Worm (Caenorhabditis elegans) whole organism, L1 larva: ENCODE measurements around the gene hmg-1.1.

Experiments
- C04F5.9 ChIP-seq: sonication (generic microtip); optimal IDR thresholded peaks from 2 replicates; lab custom pipeline; 2016; ENCODE audit warnings: missing genetic modification characterization, missing compliant biosample characterization
- C16A3.4 ChIP-seq: fragments of 150-350 bp; optimal IDR thresholded peaks from 2 replicates; lab custom pipeline; 2014; ENCODE audit warnings: missing biosample characterization, missing genetic modification characterization
- F16B12.6 ChIP-seq: fragments of 150-350 bp; optimal IDR thresholded peaks from 2 replicates; lab custom pipeline; 2014; ENCODE audit warnings: missing biosample characterization, missing genetic modification characterization
- ceh-63 ChIP-seq: fragments of 200-800 bp; sonication (Bioruptor generic); optimal IDR thresholded peaks from 2 replicates; lab custom pipeline; 2018; ENCODE audit warnings: mild to moderate bottlenecking, missing genetic modification characterization, missing compliant biosample characterization
- ceh-8 ChIP-seq: fragments of 200-800 bp; sonication (Bioruptor generic); optimal IDR thresholded peaks from 2 replicates; lab custom pipeline; 2018; ENCODE audit warnings: mild to moderate bottlenecking, missing genetic modification characterization, moderate library complexity, missing compliant biosample characterization
- ceh-82 ChIP-seq, 3 experiments: fragments of 150-350 bp in 1 of 3; sonication (generic microtip) in 2 of 3; optimal IDR thresholded peaks; 2 replicates each; lab custom pipeline; 2014 to 2017; ENCODE audit warnings: missing biosample characterization in 3 of 3, missing genetic modification characterization in 3 of 3
- ceh-90 ChIP-seq: sonication (generic microtip); optimal IDR thresholded peaks from 2 replicates; lab custom pipeline; 2016; ENCODE audit warnings: missing genetic modification characterization, missing compliant biosample characterization
- dpl-1 ChIP-seq, 3 experiments: fragments of 150-350 bp in 2 of 3; sonication (generic microtip) in 1 of 3; optimal IDR thresholded peaks; 2 replicates each; lab custom pipeline; 2014 to 2017; ENCODE audit warnings: missing biosample characterization in 3 of 3, missing genetic modification characterization in 3 of 3, missing genetic modification reagents in 3 of 3
- dsc-1 ChIP-seq: sonication (generic microtip); optimal IDR thresholded peaks from 2 replicates; lab custom pipeline; 2016; ENCODE audit warnings: mild to moderate bottlenecking, missing genetic modification characterization, missing compliant biosample characterization
- efl-1 ChIP-seq, 4 experiments: fragments of 150-350 bp; optimal IDR thresholded peaks in 3 of 4; peaks in 1 of 4; 1 replicate in 1 of 4; 2 replicates in 3 of 4; lab custom pipeline; 2014; ENCODE audit warnings: missing biosample characterization in 2 of 4, missing genetic modification characterization in 2 of 4, missing genetic modification reagents in 2 of 4
- efl-3 ChIP-seq: fragments of 200-800 bp; sonication (Bioruptor generic); optimal IDR thresholded peaks from 2 replicates; lab custom pipeline; 2018; ENCODE audit warnings: mild to moderate bottlenecking, missing genetic modification characterization, missing compliant biosample characterization
- fkh-10 ChIP-seq: sonication (generic microtip); optimal IDR thresholded peaks from 2 replicates; lab custom pipeline; 2017; ENCODE audit warnings: missing biosample characterization, missing genetic modification reagents, missing genetic modification characterization
- fkh-4 ChIP-seq: sonication (generic microtip); optimal IDR thresholded peaks from 2 replicates; lab custom pipeline; 2016; ENCODE audit warnings: missing compliant biosample characterization, missing genetic modification characterization, borderline replicate concordance
- hlh-4 ChIP-seq: sonication (generic microtip); optimal IDR thresholded peaks from 2 replicates; lab custom pipeline; 2016; ENCODE audit warnings: mild to moderate bottlenecking, missing genetic modification characterization, missing compliant biosample characterization
- hpl-2 ChIP-seq: fragments of 150-350 bp; optimal IDR thresholded peaks from 2 replicates; lab custom pipeline; 2014; ENCODE audit warnings: missing biosample characterization, missing genetic modification reagents, missing genetic modification characterization
- lin-13 ChIP-seq: fragments of 150-350 bp; optimal IDR thresholded peaks from 2 replicates; lab custom pipeline; 2014; ENCODE audit warnings: missing biosample characterization, missing genetic modification reagents, missing genetic modification characterization
- lin-15B ChIP-seq: fragments of 150-350 bp; sonication (generic microtip); optimal IDR thresholded peaks from 3 replicates; lab custom pipeline; 2014; ENCODE audit warnings: missing biosample characterization, missing genetic modification characterization
- lin-35 ChIP-seq, 2 experiments: fragments of 150-350 bp; optimal IDR thresholded peaks; 2 replicates each; lab custom pipeline; 2014; ENCODE audit warnings: missing biosample characterization in 2 of 2, missing genetic modification characterization in 2 of 2, missing genetic modification reagents in 2 of 2
- mdl-1 ChIP-seq, 2 experiments: fragments of 150-350 bp; optimal IDR thresholded peaks; 2 replicates each; lab custom pipeline; 2014 to 2017; ENCODE audit warnings: missing biosample characterization in 2 of 2, missing genetic modification characterization in 2 of 2, inconsistent platforms in 1 of 2
- mef-2 ChIP-seq: fragments of 150-350 bp; optimal IDR thresholded peaks from 2 replicates; lab custom pipeline; 2014; ENCODE audit warnings: missing biosample characterization, missing genetic modification characterization
- nhr-19 ChIP-seq: fragments of 200-800 bp; sonication (Bioruptor generic); conservative IDR thresholded peaks from 2 replicates; pipeline ENCODE4 v1.3.6; 2022; ENCODE audit warnings: missing genetic modification characterization, missing compliant biosample characterization
- nhr-28 ChIP-seq: fragments of 150-350 bp; optimal IDR thresholded peaks from 2 replicates; lab custom pipeline; 2014; ENCODE audit warnings: missing biosample characterization, missing genetic modification characterization
- nhr-76 ChIP-seq: sonication (generic microtip); optimal IDR thresholded peaks from 2 replicates; lab custom pipeline; 2017; ENCODE audit warnings: missing biosample characterization, missing genetic modification characterization
- nhr-90 ChIP-seq: sonication (generic microtip); optimal IDR thresholded peaks from 2 replicates; lab custom pipeline; 2016; ENCODE audit warnings: mild to moderate bottlenecking, missing genetic modification characterization, missing compliant biosample characterization; ENCODE audit not compliant: poor library complexity
- pag-3 ChIP-seq: sonication (generic microtip); optimal IDR thresholded peaks from 2 replicates; lab custom pipeline; 2017; ENCODE audit warnings: missing genetic modification characterization, mild to moderate bottlenecking, missing compliant biosample characterization, antibody characterized with exemption, borderline replicate concordance; ENCODE audit not compliant: insufficient read depth
- pqm-1 ChIP-seq: sonication (generic microtip); optimal IDR thresholded peaks from 3 replicates; lab custom pipeline; 2017; ENCODE audit warnings: missing biosample characterization, missing genetic modification characterization
- rnt-1 ChIP-seq: sonication (generic microtip); optimal IDR thresholded peaks from 2 replicates; lab custom pipeline; 2016; ENCODE audit warnings: mild to moderate bottlenecking, missing genetic modification characterization, moderate library complexity, missing compliant biosample characterization
- snpc-4 ChIP-seq: fragments of 150-350 bp; optimal IDR thresholded peaks from 2 replicates; lab custom pipeline; 2014; ENCODE audit warnings: missing biosample characterization, missing genetic modification characterization
- sptf-1 ChIP-seq: fragments of 150-350 bp; optimal IDR thresholded peaks from 2 replicates; lab custom pipeline; 2014; ENCODE audit warnings: missing biosample characterization, missing genetic modification characterization
- sup-37 ChIP-seq: fragments of 200-800 bp; sonication (Bioruptor generic); optimal IDR thresholded peaks from 2 replicates; lab custom pipeline; 2018; ENCODE audit warnings: mild to moderate bottlenecking, missing genetic modification characterization, missing compliant biosample characterization
- swsn-7 ChIP-seq: sonication (generic microtip); optimal IDR thresholded peaks from 2 replicates; lab custom pipeline; 2016; ENCODE audit warnings: missing genetic modification characterization, missing compliant biosample characterization
- tbx-2 ChIP-seq: sonication (generic microtip); optimal IDR thresholded peaks from 2 replicates; lab custom pipeline; 2016; ENCODE audit warnings: missing genetic modification characterization, missing compliant biosample characterization
- tlp-1 ChIP-seq: fragments of 150-350 bp; optimal IDR thresholded peaks from 2 replicates; lab custom pipeline; 2014; ENCODE audit warnings: missing biosample characterization, missing genetic modification characterization
- unc-130 ChIP-seq: fragments of 150-350 bp; optimal IDR thresholded peaks from 2 replicates; lab custom pipeline; 2017; ENCODE audit warnings: missing biosample characterization, missing genetic modification characterization, inconsistent platforms
- unc-30 ChIP-seq: sonication (generic microtip); optimal IDR thresholded peaks from 2 replicates; lab custom pipeline; 2017; ENCODE audit warnings: missing biosample characterization, missing genetic modification characterization
- unc-86 ChIP-seq: sonication (generic microtip); optimal IDR thresholded peaks from 2 replicates; lab custom pipeline; 2016; ENCODE audit warnings: missing genetic modification characterization, missing compliant biosample characterization
- unc-98 ChIP-seq: fragments of 200-800 bp; sonication (Bioruptor generic); IDR thresholded peaks from 2 replicates; pipeline ENCODE4 v1.3.6; 2022; ENCODE audit warnings: missing genetic modification characterization, missing compliant biosample characterization
- zag-1 ChIP-seq: fragments of 150-350 bp; optimal IDR thresholded peaks from 2 replicates; lab custom pipeline; 2014; ENCODE audit warnings: missing biosample characterization, missing genetic modification characterization
- zip-4 ChIP-seq: fragments of 200-800 bp; sonication (Bioruptor generic); optimal IDR thresholded peaks from 2 replicates; lab custom pipeline; 2018; ENCODE audit warnings: mild to moderate bottlenecking, missing genetic modification characterization, moderate library complexity, missing compliant biosample characterization

Gene hmg-1.1

DNA sequence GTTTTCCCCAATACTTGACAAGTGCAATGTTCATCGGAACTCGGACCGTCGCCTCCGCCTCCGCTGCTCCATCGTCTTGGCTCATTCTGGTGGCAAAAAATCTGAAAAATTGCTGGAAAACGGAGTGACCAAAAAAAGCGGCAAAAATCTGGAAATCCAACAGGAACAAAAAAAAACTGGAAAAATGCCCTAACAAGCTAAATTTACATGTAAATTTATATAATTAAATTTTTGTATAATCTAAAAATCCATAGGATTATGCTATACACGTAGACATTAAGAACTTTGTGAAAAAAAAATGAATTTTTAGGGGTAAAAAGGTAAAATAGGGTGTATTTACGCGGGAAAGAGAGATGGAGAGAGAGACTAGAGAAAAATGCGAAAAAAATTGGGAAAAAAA is 24.3 kb upstream of the hmg-1.1 start, which contains the start of gene Y48B6A.13:
Gene Y48B6A.13 (minus strand): TSS at position 101 of the 400 bp plus-strand sequence.
- no peak for TF ChIP-seq unc-86 (tag; lab: Kevin White, UChicago)
- no peak for TF ChIP-seq zag-1 (tag; lab: Kevin White, UChicago)
- no peak for TF ChIP-seq snpc-4
- TF ChIP-seq sup-37 (GFP tag; lab: Kevin White, UChicago), result no peak
- no peak for TF ChIP-seq pqm-1
- TF ChIP-seq hlh-4, result no peak
- TF ChIP-seq C04F5.9 (tag; lab: Kevin White, UChicago), result no peak
- TF ChIP-seq fkh-4 (tag; lab: Kevin White, UChicago), result no peak
- no peak for TF ChIP-seq F16B12.6
- TF ChIP-seq efl-3 (GFP tag; lab: Kevin White, UChicago), result no peak
- no peak for TF ChIP-seq pag-3 (tag; lab: Kevin White, UChicago)
- no peak for TF ChIP-seq unc-98 (GFP tag; lab: Robert Waterston, UW)
- TF ChIP-seq ceh-63 (GFP tag; lab: Kevin White, UChicago), result no peak
- no peak for TF ChIP-seq ceh-8 (GFP tag; lab: Kevin White, UChicago)
- TF ChIP-seq lin-15B (tag; lab: Kevin White, UChicago), result no peak
- no peak for TF ChIP-seq dsc-1 (tag; lab: Kevin White, UChicago)
- TF ChIP-seq mdl-1 (tag; optimal IDR thresholded peaks at IDR 0.05; lab: Kevin White, UChicago), result no peak
- no peak for TF ChIP-seq nhr-28 (tag; lab: Kevin White, UChicago)
- no peak for TF ChIP-seq fkh-10 (GFP tag; lab: Kevin White, UChicago)
- TF ChIP-seq, all 84 proteins: peak for 0

DNA sequence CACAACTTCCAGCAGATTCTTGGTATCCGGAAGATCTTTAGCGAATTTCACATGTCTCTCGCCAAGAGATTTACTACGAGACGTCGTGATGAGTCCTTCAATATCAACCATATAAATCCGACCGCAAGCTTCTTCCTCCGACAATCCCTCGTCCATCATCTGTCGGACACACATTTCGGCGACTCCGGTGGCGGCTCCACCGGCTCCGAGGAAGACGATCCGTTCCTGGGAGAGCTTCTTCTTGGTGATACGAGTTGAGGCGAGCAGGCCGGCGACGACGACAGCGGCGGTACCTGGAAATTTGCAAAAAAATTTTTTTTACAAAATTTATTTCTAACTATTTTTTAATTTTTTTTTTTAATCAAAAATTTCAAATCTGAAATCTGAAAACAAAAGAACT is 20.4 kb upstream of the hmg-1.1 start:
- no peak for TF ChIP-seq tlp-1 (tag; lab: Kevin White, UChicago)
- TF ChIP-seq ceh-90 (tag; lab: Kevin White, UChicago), result no peak
- no peak for TF ChIP-seq dsc-1 (tag; lab: Kevin White, UChicago)
- no peak for TF ChIP-seq tbx-2 (tag; lab: Kevin White, UChicago)
- TF ChIP-seq snpc-4, result no peak
- no peak for TF ChIP-seq hpl-2 (GFP tag; lab: Kevin White, UChicago)
- TF ChIP-seq mdl-1 (tag; optimal IDR thresholded peaks at IDR 0.05; lab: Kevin White, UChicago), result no peak
- no peak for TF ChIP-seq lin-35 (GFP tag; optimal IDR thresholded peaks at IDR 0.05; lab: Kevin White, UChicago)
- TF ChIP-seq dpl-1 (GFP tag; optimal IDR thresholded peaks at IDR 0.05; lab: Kevin White, UChicago), result no peak
- no peak for TF ChIP-seq mef-2
- TF ChIP-seq efl-3 (GFP tag; lab: Kevin White, UChicago), result no peak
- TF ChIP-seq ceh-82 (tag; optimal IDR thresholded peaks at IDR 0.05; lab: Kevin White, UChicago), result no peak
- TF ChIP-seq F16B12.6, result no peak
- TF ChIP-seq swsn-7 (tag; lab: Kevin White, UChicago), result no peak
- no peak for TF ChIP-seq rnt-1
- TF ChIP-seq fkh-10 (GFP tag; lab: Kevin White, UChicago), result no peak
- no peak for TF ChIP-seq C16A3.4
- no peak for TF ChIP-seq unc-30
- no peak for TF ChIP-seq C04F5.9 (tag; lab: Kevin White, UChicago)
- TF ChIP-seq ceh-63 (GFP tag; lab: Kevin White, UChicago), result no peak

DNA sequence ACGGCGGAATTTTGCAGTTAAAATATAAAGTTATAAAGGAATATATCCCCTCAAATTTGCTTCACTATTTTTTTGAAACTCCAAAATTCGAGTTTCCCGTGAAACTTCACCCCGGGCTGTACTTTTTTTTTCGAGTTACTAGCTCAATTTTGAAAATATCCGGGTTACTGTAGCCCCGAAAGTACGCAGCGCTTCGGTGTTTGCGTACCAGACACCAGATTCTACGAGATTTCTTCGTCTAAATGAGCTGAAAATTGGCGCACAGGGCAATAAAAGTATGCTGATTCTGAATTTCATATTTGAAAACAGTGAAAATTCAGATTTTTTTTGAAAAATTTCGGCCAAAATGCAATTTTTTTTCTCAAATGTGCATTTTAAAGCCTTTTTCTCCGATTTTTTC is 19.6 kb upstream of the hmg-1.1 start:
- TF ChIP-seq unc-130 (tag; lab: Kevin White, UChicago), result no peak
- TF ChIP-seq efl-1 (optimal IDR thresholded peaks at IDR 0.05; lab: Kevin White, UChicago), result no peak
- no peak for TF ChIP-seq efl-1 (GFP tag; optimal IDR thresholded peaks at IDR 0.05 in 1 of 2; lab: Kevin White, UChicago)
- no peak for TF ChIP-seq lin-13 (GFP tag; lab: Kevin White, UChicago)
- TF ChIP-seq nhr-76, result no peak
- no peak for TF ChIP-seq fkh-4 (tag; lab: Kevin White, UChicago)
- TF ChIP-seq sptf-1, result no peak
- no peak for TF ChIP-seq nhr-90 (tag; lab: Kevin White, UChicago)
- no peak for TF ChIP-seq nhr-19 (GFP tag; lab: Robert Waterston, UW)
- no peak for TF ChIP-seq ceh-8 (GFP tag; lab: Kevin White, UChicago)
- no peak for TF ChIP-seq C04F5.9 (tag; lab: Kevin White, UChicago)
- no peak for TF ChIP-seq zip-4 (GFP tag; lab: Kevin White, UChicago)
- TF ChIP-seq lin-15B (tag; lab: Kevin White, UChicago), result no peak
